ENCODE assay signal across 2 fruit fly cellular contexts in the genomic region with DNA sequence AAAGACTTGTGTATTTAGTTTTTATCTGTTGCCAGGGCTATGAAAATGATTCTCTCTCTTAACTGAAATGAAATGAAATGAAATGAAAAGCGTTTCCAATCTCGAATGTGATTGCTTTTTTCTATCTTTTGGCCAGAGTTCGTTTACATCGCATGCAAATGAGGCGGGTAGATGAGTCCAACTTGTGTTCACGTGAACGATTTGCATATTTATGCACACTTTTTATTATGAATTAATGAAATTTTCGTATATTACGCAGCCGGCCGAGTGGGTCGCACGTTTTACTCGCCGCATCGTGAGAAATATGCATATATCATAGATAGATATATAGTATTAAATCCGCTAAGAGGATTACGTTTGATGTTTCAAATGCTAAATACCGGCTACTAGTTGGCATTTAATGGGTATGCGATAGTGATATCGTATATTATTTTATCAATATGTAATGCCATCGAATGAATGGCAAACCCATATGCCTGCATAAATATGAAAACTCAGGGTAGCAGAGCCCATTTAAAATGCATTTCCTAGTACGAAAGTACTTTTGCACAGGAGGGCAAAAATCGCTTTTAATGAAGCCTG.
TF ChIP-seq lines count a peak whose summit lies in the region.

No protein-coding gene starts in this region.

- no peak for TF ChIP-seq CTCF in whole organism, embryonic (GFP tag; optimal IDR thresholded peaks at IDR 0.05; lab: Kevin White, UChicago)

TF ChIP-seq in whole organism, embryonic, 481 proteins besides CTCF, POLR2A, EP300 and RAD21 (continues in another document):
- TF ChIP-seq CG42726 (GFP tag; IDR thresholded peaks at IDR 0.05; lab: Robert Waterston, UW; ENCODE audit: partially characterized antibody) (no peak), nerfin-2 (GFP tag; IDR thresholded peaks at IDR 0.05; lab: Robert Waterston, UW; ENCODE audit: partially characterized antibody) (peak; percentile 54; the same call in 1 of the 2 replicates), Blimp-1 (GFP tag; optimal IDR thresholded peaks at IDR 0.05; lab: Kevin White, UChicago) (peak; percentile 81), CG15073 (GFP tag; optimal IDR thresholded peaks at IDR 0.05; lab: Kevin White, UChicago) (no peak), ken (GFP tag; IDR thresholded peaks at IDR 0.05; lab: Robert Waterston, UW) (no peak), CG5953 (GFP tag; IDR thresholded peaks at IDR 0.05; lab: Robert Waterston, UW) (no peak), CG1832 (GFP tag; optimal IDR thresholded peaks at IDR 0.05; lab: Kevin White, UChicago) (no peak), CG15601 (tag; optimal IDR thresholded peaks at IDR 0.05; lab: Kevin White, UChicago) (no peak), run (tag; optimal IDR thresholded peaks at IDR 0.05; lab: Kevin White, UChicago) (no peak), CG13624 (GFP tag; optimal IDR thresholded peaks at IDR 0.05; lab: Kevin White, UChicago) (no peak), Oaz (GFP tag; IDR thresholded peaks at IDR 0.05; lab: Robert Waterston, UW) (no peak), so (GFP tag; IDR thresholded peaks at IDR 0.05; lab: Robert Waterston, UW) (no peak), Ssrp (tag; optimal IDR thresholded peaks at IDR 0.05; lab: Kevin White, UChicago) (no peak), Adf1 (GFP tag; IDR thresholded peaks at IDR 0.05; lab: Robert Waterston, UW) (no peak), CG10543 (GFP tag; optimal IDR thresholded peaks at IDR 0.05; lab: Kevin White, UChicago) (no peak), CG13424 (tag; optimal IDR thresholded peaks at IDR 0.05; lab: Kevin White, UChicago) (no peak), H2.0 (GFP tag; IDR thresholded peaks at IDR 0.05; lab: Robert Waterston, UW) (no peak), cwo (GFP tag; optimal IDR thresholded peaks at IDR 0.05; lab: Kevin White, UChicago) (peak; percentile 65), esg (GFP tag; conservative IDR thresholded peaks at IDR 0.05; lab: Robert Waterston, UW) (no peak), CG18599 (GFP tag; optimal IDR thresholded peaks at IDR 0.05; lab: Kevin White, UChicago) (no peak), sr (GFP tag; IDR thresholded peaks at IDR 0.05; lab: Robert Waterston, UW) (no peak), CG14860 (GFP tag; IDR thresholded peaks at IDR 0.05; lab: Robert Waterston, UW; ENCODE audit: partially characterized antibody) (0 out of 3 replicates have a peak, but pooled peaks have one; percentile 21), sisA (GFP tag; IDR thresholded peaks at IDR 0.05; lab: Robert Waterston, UW) (no peak), nau (GFP tag; optimal IDR thresholded peaks at IDR 0.05; lab: Kevin White, UChicago) (no peak), CG8924 (tag; optimal IDR thresholded peaks at IDR 0.05; lab: Kevin White, UChicago) (no peak), H15 (GFP tag; IDR thresholded peaks at IDR 0.05; lab: Robert Waterston, UW) (no peak), pan (optimal IDR thresholded peaks at IDR 0.05; lab: Kevin White, UChicago) (no peak), pan (GFP tag; optimal IDR thresholded peaks at IDR 0.05 in 1 of 2, IDR thresholded peaks at IDR 0.05 in 1 of 2) (no peak), Hmr (GFP tag; optimal IDR thresholded peaks at IDR 0.05; lab: Kevin White, UChicago) (no peak), CG11560 (tag; IDR thresholded peaks at IDR 0.05; lab: Robert Waterston, UW) (no peak), grn (GFP tag; optimal IDR thresholded peaks at IDR 0.05; lab: Kevin White, UChicago) (no peak), CG8290 (GFP tag; optimal IDR thresholded peaks at IDR 0.05; lab: Kevin White, UChicago) (no peak), CG8290 (tag; optimal IDR thresholded peaks at IDR 0.05; lab: Kevin White, UChicago) (no peak), HLH4C (GFP tag; IDR thresholded peaks at IDR 0.05; lab: Robert Waterston, UW; ENCODE audit: partially characterized antibody) (peak; percentile 63), CG31365 (tag; optimal IDR thresholded peaks at IDR 0.05; lab: Kevin White, UChicago) (no peak), disco-r (GFP tag; optimal IDR thresholded peaks at IDR 0.05; lab: Kevin White, UChicago) (no peak), Sry-δ (GFP tag; optimal IDR thresholded peaks at IDR 0.05; lab: Kevin White, UChicago) (no peak), cas (GFP tag; IDR thresholded peaks at IDR 0.05; lab: Robert Waterston, UW) (no peak), vvl (GFP tag; IDR thresholded peaks at IDR 0.05; lab: Robert Waterston, UW) (peak; percentile 65; the same call in 1 of the 2 replicates), D (optimal IDR thresholded peaks at IDR 0.05; lab: Kevin White, UChicago) (no peak), D (GFP tag; optimal IDR thresholded peaks at IDR 0.05; lab: Kevin White, UChicago) (no peak), Dip2 (GFP tag; IDR thresholded peaks at IDR 0.05; lab: Robert Waterston, UW) (no peak), Deaf1 (tag; optimal IDR thresholded peaks at IDR 0.05; lab: Kevin White, UChicago) (no peak)

TF ChIP-seq in whole organism, prepupa, 60 proteins besides CTCF, POLR2A, EP300 and RAD21:
- TF ChIP-seq Eip78C (GFP tag; lab: Kevin White, UChicago) (peak; percentile 28), fd85E (GFP tag; optimal IDR thresholded peaks at IDR 0.05; lab: Kevin White, UChicago) (no peak), Hr4 (GFP tag; optimal IDR thresholded peaks at IDR 0.05; lab: Kevin White, UChicago) (peak; percentile 4), svp (GFP tag; lab: Kevin White, UChicago) (peak; percentile 62), cyc (GFP tag; optimal IDR thresholded peaks at IDR 0.05; lab: Kevin White, UChicago) (no peak)

Comparison
In these comparisons a context has a peak if more than half of its experiments do, and no peak if none do; other contexts are left out.
1. Of the 7 proteins assayed by ChIP-seq in both whole organism, embryonic and whole organism, prepupa: peak only in whole organism, embryonic: Blimp-1; only in whole organism, prepupa: none; in both: none; in neither: 6.